Fruit fly (Drosophila melanogaster): ENCODE measurements around the gene elav.

DNA sequence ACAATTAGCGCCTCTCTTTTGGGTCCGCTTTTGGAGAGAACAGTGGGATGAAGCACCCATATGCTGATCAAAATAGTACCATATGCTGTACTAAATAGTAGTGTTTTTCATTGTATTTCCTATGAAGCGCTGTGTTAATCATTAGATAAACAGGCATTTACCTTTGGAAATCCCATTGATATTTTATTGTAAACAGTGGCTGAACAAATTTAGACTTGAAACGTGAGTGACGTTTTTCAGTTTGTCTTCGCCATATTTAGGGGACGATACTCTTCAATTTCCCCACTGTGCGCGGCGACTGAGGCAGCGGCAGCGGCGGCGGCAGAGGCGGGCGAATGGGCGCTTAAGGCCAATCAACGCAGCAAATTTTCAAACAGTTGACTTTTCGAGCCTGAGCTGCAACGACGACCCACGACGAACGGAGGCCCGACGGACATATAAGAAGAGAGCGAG lies 23.4 kb downstream of the elav start:
- no peak for TF ChIP-seq insv (optimal IDR thresholded peaks at IDR 0.05)
- TF ChIP-seq psq (optimal IDR thresholded peaks at IDR 0.05): no peak
- TF ChIP-seq Myc (optimal IDR thresholded peaks at IDR 0.05): no peak
